Worm (Caenorhabditis elegans) whole organism, L4/young adult: ENCODE measurements around the gene gldi-4.

Source experiments
- W03F9.2 ChIP-seq: fragments of 150-350 bp; optimal IDR thresholded peaks from 2 replicates; lab custom pipeline; 2014; ENCODE audit warnings: missing biosample characterization, missing genetic modification characterization
- him-1 ChIP-seq: sonication (generic microtip); optimal IDR thresholded peaks from 2 replicates; lab custom pipeline; 2016; ENCODE audit warnings: missing genotype, missing genetic modification reagents, missing genetic modification characterization, missing compliant biosample characterization

DNA sequence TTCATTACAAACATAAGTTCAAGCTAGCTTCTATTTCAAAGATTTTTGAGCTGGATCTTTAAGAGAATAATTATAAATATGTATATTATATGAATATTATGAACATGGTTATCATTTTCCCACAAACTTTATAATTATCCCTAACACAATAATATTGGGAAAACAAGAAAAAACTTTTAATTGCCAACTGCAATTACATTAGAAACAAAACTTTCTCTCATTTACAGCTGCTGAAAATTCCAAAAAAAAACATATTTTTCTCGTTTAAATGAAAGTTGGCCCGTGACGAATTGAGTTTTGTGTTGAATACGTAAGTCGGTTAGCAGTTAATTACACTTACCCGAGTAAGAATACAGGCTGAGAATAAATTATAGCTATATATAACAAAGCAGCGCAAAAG is 45.3 kb downstream of the gldi-4 start:
- TF ChIP-seq W03F9.2 (tag; lab: Kevin White, UChicago) (no peak), him-1 (tag; lab: Kevin White, UChicago) (no peak)
